Fruit fly (Drosophila melanogaster) whole organism, adult: ENCODE data around the gene CaMKI.

Experiments
- CG1620 ChIP-seq: fragments of 200-800 bp; sonication (Bioruptor generic); optimal IDR thresholded peaks from 2 replicates; lab custom pipeline; 2016; ENCODE audit warnings: missing biosample characterization, missing genetic modification characterization
- CG7101 ChIP-seq: fragments of 200-800 bp; sonication (Bioruptor generic); optimal IDR thresholded peaks from 2 replicates; lab custom pipeline; 2018; ENCODE audit warnings: missing biosample characterization, mild to moderate bottlenecking, missing genetic modification characterization, moderate library complexity
- bab1 ChIP-seq: fragments of 200-800 bp; sonication (Bioruptor generic); optimal IDR thresholded peaks from 3 replicates; lab custom pipeline; 2019; ENCODE audit warnings: missing biosample characterization, mild to moderate bottlenecking, missing genetic modification characterization, moderate library complexity
- pad ChIP-seq: fragments of 200-800 bp; sonication (Bioruptor generic); optimal IDR thresholded peaks from 3 replicates; lab custom pipeline; 2017; ENCODE audit warnings: missing biosample characterization, missing genetic modification characterization, mild to moderate bottlenecking, moderate library complexity, missing genetic modification reagents
- toe ChIP-seq: fragments of 200-800 bp; sonication (Bioruptor generic); optimal IDR thresholded peaks from 2 replicates; lab custom pipeline; 2016; ENCODE audit warnings: missing biosample characterization, missing genetic modification characterization

- TF ChIP-seq CG7101 (tag; lab: Kevin White, UChicago) (no peak), toe (GFP tag; lab: Kevin White, UChicago) (no peak), CG1620 (GFP tag; lab: Kevin White, UChicago) (no peak), pad (GFP tag; lab: Kevin White, UChicago) (no peak), bab1 (GFP tag; lab: Kevin White, UChicago) (no peak)
Observed at dm6 chr4:423338-423737, 22.0 kb upstream of the CaMKI start.
